Worm (Caenorhabditis elegans) whole organism, late embryonic: ENCODE measurements around the gene irld-14.

Experiments used
- ceh-22 ChIP-seq: sonication (generic microtip); optimal IDR thresholded peaks from 2 replicates; lab custom pipeline; 2017; ENCODE audit warnings: missing biosample characterization, missing genetic modification characterization
- nhr-232 ChIP-seq: sonication (generic microtip); optimal IDR thresholded peaks from 2 replicates; lab custom pipeline; 2016; ENCODE audit warnings: missing genetic modification characterization, missing compliant biosample characterization

DNA sequence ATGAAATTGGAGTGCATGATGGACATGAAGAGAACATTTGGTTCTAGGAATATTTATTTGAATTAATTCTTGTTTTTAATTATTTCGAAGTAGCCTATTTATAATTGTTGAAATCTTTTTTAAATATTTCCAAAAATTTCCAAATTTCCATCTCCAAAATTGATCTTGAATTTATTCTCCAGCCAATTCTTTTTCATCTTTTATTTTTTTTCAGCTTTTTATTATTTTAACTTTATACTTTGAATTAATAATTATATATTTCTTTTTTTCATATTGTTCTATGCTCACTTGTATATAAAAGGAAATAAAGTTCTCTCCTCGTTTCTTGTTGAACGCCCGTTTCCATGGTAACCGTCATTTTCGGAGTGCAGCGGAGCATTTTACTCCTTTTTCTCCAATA lies 16.4 kb upstream of the irld-14 start, which contains the start of gene xbx-1:
- TF ChIP-seq ceh-22 (tag; lab: Kevin White, UChicago) (no peak), nhr-232 (tag; lab: Kevin White, UChicago) (no peak)
